Worm (Caenorhabditis elegans) whole organism, dauer: ENCODE data around the gene Y52E8A.3.

Experiments
- unc-62 ChIP-seq: sonication (generic microtip); optimal IDR thresholded peaks from 2 replicates; lab custom pipeline; 2017; ENCODE audit warnings: missing biosample characterization, missing genetic modification reagents, missing genetic modification characterization

The Y52E8A.3 gene

ce11 chrII:4258683-4259082 lies 48.1 kb downstream of the Y52E8A.3 start, which contains the start of gene clec-135:
clec-135 (minus strand) TSS chrII:4258783.
- TF ChIP-seq unc-62 (GFP tag; lab: Kevin White, UChicago): no peak

ce11 chrII:4256541-4257001 lies 50.2 kb downstream of the Y52E8A.3 start, which contains the start of gene C16A11.7:
C16A11.7 (minus strand) TSS chrII:4256951.
- TF ChIP-seq unc-62 (GFP tag; lab: Kevin White, UChicago): no peak
